Worm (Caenorhabditis elegans) whole organism, L4/young adult: ENCODE results near the gene C25F9.10.

Experiments used
- W03F9.2 ChIP-seq: fragments of 150-350 bp; optimal IDR thresholded peaks from 2 replicates; lab custom pipeline; 2014; ENCODE audit warnings: missing biosample characterization, missing genetic modification characterization
- dao-5 ChIP-seq: sonication (generic microtip); optimal IDR thresholded peaks from 2 replicates; lab custom pipeline; 2016; ENCODE audit warnings: missing genotype, missing genetic modification characterization, moderate library complexity, missing compliant biosample characterization
- him-1 ChIP-seq: sonication (generic microtip); optimal IDR thresholded peaks from 2 replicates; lab custom pipeline; 2016; ENCODE audit warnings: missing genotype, missing genetic modification reagents, missing genetic modification characterization, missing compliant biosample characterization

DNA sequence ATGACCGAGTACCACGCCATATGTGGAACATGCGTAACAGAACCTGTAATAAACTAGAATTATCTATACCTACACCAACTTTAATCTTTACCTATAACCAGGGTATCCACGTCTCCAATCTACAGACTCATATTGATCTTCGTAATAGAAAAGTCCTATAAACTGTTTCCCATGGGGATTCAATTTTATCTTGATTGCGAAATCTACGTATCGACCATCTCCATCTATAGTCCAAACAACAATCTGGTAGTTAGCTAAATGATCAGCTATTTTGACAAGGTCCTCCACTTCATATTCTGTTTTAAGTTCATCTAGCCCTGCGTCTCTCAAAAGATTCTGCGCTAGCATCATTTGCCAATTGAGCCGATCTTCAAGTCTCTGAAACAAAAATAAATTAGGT lies 24.1 kb downstream of the C25F9.10 start:
- no peak for TF ChIP-seq W03F9.2 (tag; lab: Kevin White, UChicago)
- no peak for TF ChIP-seq him-1 (tag; lab: Kevin White, UChicago)
- no peak for TF ChIP-seq dao-5
